Worm (Caenorhabditis elegans) whole organism, young adult: Measurements from ENCODE around the gene C05E4.7.

Experiments used
- B0019.2 ChIP-seq: fragments of 200-800 bp; sonication (Bioruptor generic); conservative IDR thresholded peaks from 2 replicates; pipeline ENCODE4 v1.3.6; 2022; ENCODE audit warnings: missing genetic modification reagents, missing genetic modification characterization, missing compliant biosample characterization
- B0035.1 ChIP-seq: sonication (generic microtip); optimal IDR thresholded peaks from 2 replicates; lab custom pipeline; 2016; ENCODE audit warnings: missing genetic modification characterization, mild to moderate bottlenecking, missing compliant biosample characterization, missing genotype, missing genetic modification reagents
- F10E7.11 ChIP-seq: sonication (generic microtip); optimal IDR thresholded peaks from 2 replicates; lab custom pipeline; 2017; ENCODE audit warnings: mild to moderate bottlenecking, missing genetic modification characterization, moderate library complexity, missing compliant biosample characterization
- F57C9.4 ChIP-seq: sonication (generic microtip); optimal IDR thresholded peaks from 2 replicates; lab custom pipeline; 2017; ENCODE audit warnings: mild to moderate bottlenecking, missing genetic modification characterization, missing compliant biosample characterization
- Y53G8AR.9 ChIP-seq: fragments of 200-800 bp; sonication (Bioruptor generic); conservative IDR thresholded peaks from 2 replicates; pipeline ENCODE4 v1.3.6; 2022; ENCODE audit warnings: missing genetic modification reagents, missing genetic modification characterization, missing compliant biosample characterization
- Y79H2A.3 ChIP-seq: fragments of 200-800 bp; sonication (Bioruptor generic); conservative IDR thresholded peaks from 2 replicates; pipeline ENCODE4 v1.3.6; 2022; ENCODE audit warnings: missing genetic modification reagents, missing genetic modification characterization, missing compliant biosample characterization
- ZK185.1 ChIP-seq: sonication (generic microtip); optimal IDR thresholded peaks from 2 replicates; lab custom pipeline; 2016; ENCODE audit warnings: mild to moderate bottlenecking, missing genetic modification characterization, missing compliant biosample characterization; ENCODE audit not compliant: poor library complexity, severe bottlenecking
- aptf-2 ChIP-seq: fragments of 200-800 bp; sonication (Bioruptor generic); conservative IDR thresholded peaks from 2 replicates; pipeline ENCODE4 v1.3.6; 2022; ENCODE audit warnings: missing genetic modification reagents, missing genetic modification characterization, missing compliant biosample characterization
- aptf-3 ChIP-seq: fragments of 200-800 bp; sonication (Bioruptor generic); IDR thresholded peaks from 2 replicates; pipeline ENCODE4 v1.3.6; 2022; ENCODE audit warnings: missing genetic modification characterization, missing compliant biosample characterization
- atf-7 ChIP-seq: sonication (generic microtip); optimal IDR thresholded peaks from 2 replicates; lab custom pipeline; 2017; ENCODE audit warnings: mild to moderate bottlenecking, missing genetic modification characterization, missing compliant biosample characterization
- attf-6 ChIP-seq: fragments of 200-800 bp; sonication (Bioruptor generic); IDR thresholded peaks from 2 replicates; pipeline ENCODE4 v1.3.6; 2022; ENCODE audit warnings: missing genetic modification reagents, missing genetic modification characterization, missing compliant biosample characterization
- ccch-3 ChIP-seq: fragments of 200-800 bp; sonication (Bioruptor generic); optimal IDR thresholded peaks from 2 replicates; lab custom pipeline; 2018; ENCODE audit warnings: mild to moderate bottlenecking, missing genetic modification characterization, missing compliant biosample characterization
- ceh-27 ChIP-seq: fragments of 200-800 bp; sonication (Bioruptor generic); optimal IDR thresholded peaks from 2 replicates; lab custom pipeline; 2018; ENCODE audit warnings: mild to moderate bottlenecking, missing genetic modification characterization, moderate library complexity, missing compliant biosample characterization
- ceh-40 ChIP-seq: fragments of 200-800 bp; sonication (Bioruptor generic); IDR thresholded peaks from 2 replicates; pipeline ENCODE4 v1.3.6; 2022; ENCODE audit warnings: missing genetic modification characterization, missing compliant biosample characterization
- ceh-58 ChIP-seq: fragments of 200-800 bp; sonication (Bioruptor generic); IDR thresholded peaks from 2 replicates; pipeline ENCODE4 v1.3.6; 2022; ENCODE audit warnings: missing genetic modification characterization, missing compliant biosample characterization
- die-1 ChIP-seq: sonication (generic microtip); optimal IDR thresholded peaks from 2 replicates; lab custom pipeline; 2016; ENCODE audit warnings: missing genotype, mild to moderate bottlenecking, missing genetic modification characterization, missing compliant biosample characterization
- ets-4 ChIP-seq: fragments of 200-800 bp; sonication (Bioruptor generic); optimal IDR thresholded peaks from 2 replicates; lab custom pipeline; 2018; ENCODE audit warnings: mild to moderate bottlenecking, missing genetic modification characterization, missing compliant biosample characterization
- hmg-20 ChIP-seq: fragments of 200-800 bp; sonication (Bioruptor generic); IDR thresholded peaks from 2 replicates; pipeline ENCODE4 v1.3.6; 2022; ENCODE audit warnings: missing genetic modification reagents, missing genetic modification characterization, missing compliant biosample characterization
- lin-54 ChIP-seq: fragments of 200-800 bp; sonication (Bioruptor generic); optimal IDR thresholded peaks from 2 replicates; lab custom pipeline; 2018; ENCODE audit warnings: mild to moderate bottlenecking, missing genetic modification characterization, missing compliant biosample characterization
- lir-1 ChIP-seq: fragments of 200-800 bp; sonication (Bioruptor generic); conservative IDR thresholded peaks from 2 replicates; pipeline ENCODE4 v1.3.6; 2022; ENCODE audit warnings: missing genetic modification reagents, missing genetic modification characterization, missing compliant biosample characterization
- lsl-1 ChIP-seq: fragments of 200-800 bp; sonication (Bioruptor generic); optimal IDR thresholded peaks from 2 replicates; lab custom pipeline; 2018; ENCODE audit warnings: mild to moderate bottlenecking, missing genetic modification characterization, moderate library complexity, missing compliant biosample characterization
- madf-3 ChIP-seq: fragments of 200-800 bp; sonication (Bioruptor generic); IDR thresholded peaks from 2 replicates; pipeline ENCODE4 v1.3.6; 2022; ENCODE audit warnings: missing genetic modification reagents, missing genetic modification characterization, missing compliant biosample characterization
- madf-6 ChIP-seq: fragments of 200-800 bp; sonication (Bioruptor generic); IDR thresholded peaks from 2 replicates; pipeline ENCODE4 v1.3.6; 2022; ENCODE audit warnings: missing genetic modification reagents, missing genetic modification characterization, missing compliant biosample characterization
- nhr-179 ChIP-seq: sonication (generic microtip); optimal IDR thresholded peaks from 2 replicates; lab custom pipeline; 2016; ENCODE audit warnings: mild to moderate bottlenecking, missing genetic modification characterization, missing compliant biosample characterization
- nhr-80 ChIP-seq: sonication (generic microtip); optimal IDR thresholded peaks from 2 replicates; lab custom pipeline; 2016; ENCODE audit warnings: missing genetic modification characterization, missing compliant biosample characterization
- pha-4 ChIP-seq: fragments of 150-350 bp; sonication (generic microtip); optimal IDR thresholded peaks from 2 replicates; lab custom pipeline; 2014; ENCODE audit warnings: missing biosample characterization, missing genetic modification reagents, missing genetic modification characterization
- rec-8 ChIP-seq, 2 experiments: sonication (generic microtip); optimal IDR thresholded peaks; 2 replicates each; lab custom pipeline; 2016; ENCODE audit warnings: mild to moderate bottlenecking in 2 of 2, missing genetic modification characterization in 2 of 2, missing genetic modification reagents in 2 of 2, missing genotype in 2 of 2, missing biosample characterization in 1 of 2, missing compliant biosample characterization in 1 of 2, moderate library complexity in 1 of 2
- repo-1 ChIP-seq: sonication (generic microtip); optimal IDR thresholded peaks from 2 replicates; lab custom pipeline; 2017; ENCODE audit warnings: mild to moderate bottlenecking, missing genetic modification characterization, missing compliant biosample characterization
- snpc-1.1 ChIP-seq: sonication (generic microtip); optimal IDR thresholded peaks from 2 replicates; lab custom pipeline; 2017; ENCODE audit warnings: missing genetic modification characterization, mild to moderate bottlenecking, missing compliant biosample characterization, antibody characterized with exemption, moderate library complexity, missing genotype, missing genetic modification reagents; ENCODE audit not compliant: insufficient read depth
- somi-1 ChIP-seq: fragments of 200-800 bp; sonication (Bioruptor generic); optimal IDR thresholded peaks from 2 replicates; lab custom pipeline; 2018; ENCODE audit warnings: mild to moderate bottlenecking, missing genetic modification characterization, missing compliant biosample characterization
- unc-62 ChIP-seq: fragments of 150-350 bp; optimal IDR thresholded peaks from 2 replicates; lab custom pipeline; 2014; ENCODE audit warnings: missing biosample characterization, missing genetic modification reagents, missing genetic modification characterization
- ztf-25 ChIP-seq: fragments of 200-800 bp; sonication (Bioruptor generic); IDR thresholded peaks from 2 replicates; pipeline ENCODE4 v1.3.6; 2022; ENCODE audit warnings: missing genetic modification reagents, missing genetic modification characterization, missing compliant biosample characterization

C05E4.7 gene

ce11 chrV:752679-753333 lies 10.9 kb downstream of the C05E4.7 start, which contains the start of the genes str-262 and srp-1 (continued):
- TF ChIP-seq Y79H2A.3 (GFP tag; lab: Robert Waterston, UW): no peak

DNA sequence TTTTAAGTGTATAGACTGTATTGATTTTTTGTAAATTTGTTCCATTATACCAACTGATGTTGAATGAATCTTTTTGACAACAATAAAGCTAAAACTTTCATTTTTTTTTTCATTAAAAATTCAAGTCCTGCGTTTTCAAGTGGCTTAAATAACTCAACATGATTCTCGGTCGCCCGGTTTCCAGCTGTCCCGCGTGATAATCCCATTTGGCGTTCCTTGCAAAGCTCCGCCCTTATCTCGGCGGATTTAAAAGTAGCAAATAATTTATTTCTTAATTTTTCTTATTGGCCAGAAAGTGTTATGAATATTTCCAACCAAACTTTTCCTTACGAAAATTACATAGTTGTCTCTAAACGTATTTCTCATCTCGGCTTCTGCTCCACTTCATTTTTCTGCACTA lies 14.2 kb downstream of the C05E4.7 start, which contains the start of gene str-20:
Gene str-20, plus strand, starts transcription at position 301 of the 400 bp plus-strand sequence.
- TF ChIP-seq ceh-58 (GFP tag; lab: Robert Waterston, UW): no peak
- no peak for TF ChIP-seq repo-1 (tag; lab: Kevin White, UChicago)
- TF ChIP-seq nhr-179 (tag; lab: Kevin White, UChicago): no peak
- no peak for TF ChIP-seq lsl-1 (GFP tag; lab: Kevin White, UChicago)
- TF ChIP-seq atf-7 (tag; lab: Kevin White, UChicago): no peak
- no peak for TF ChIP-seq ccch-3 (GFP tag; lab: Kevin White, UChicago)
- TF ChIP-seq aptf-3 (GFP tag; lab: Robert Waterston, UW): no peak
- TF ChIP-seq madf-6 (GFP tag; lab: Robert Waterston, UW): no peak
- TF ChIP-seq lin-54: no peak

DNA sequence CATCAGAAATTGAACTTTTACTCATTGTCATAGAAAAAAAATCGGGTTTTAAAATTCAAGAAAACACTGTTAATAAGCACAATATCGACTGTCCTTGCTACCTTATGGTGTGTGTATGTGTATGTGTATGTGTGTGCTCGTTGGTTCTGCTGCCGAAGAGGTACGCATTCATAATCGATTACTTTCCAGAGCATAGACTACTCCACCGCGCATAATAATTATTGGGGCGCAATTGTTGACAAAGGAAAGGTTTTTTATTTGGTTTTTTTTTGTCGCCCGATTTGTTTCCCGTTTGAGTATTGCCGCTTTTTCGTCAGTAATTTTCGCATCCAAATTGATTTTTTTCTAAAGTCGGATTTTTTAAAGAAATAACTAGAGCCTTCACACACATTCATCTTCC lies 19.3 kb downstream of the C05E4.7 start, which contains the start of gene C05E4.15:
Gene C05E4.15, minus strand, starts transcription at position 101 of the 400 bp plus-strand sequence.
- TF ChIP-seq B0035.1 (tag; lab: Kevin White, UChicago) (no peak), ceh-27 (GFP tag; lab: Kevin White, UChicago) (no peak), die-1 (tag; lab: Kevin White, UChicago) (no peak), snpc-1.1 (no peak), madf-6 (GFP tag; lab: Robert Waterston, UW) (no peak)

- no peak for TF ChIP-seq ets-4 (GFP tag; lab: Kevin White, UChicago)
- TF ChIP-seq, all 124 proteins: peak for 0
Measured at ce11 chrV:761882-762281, 20.0 kb downstream of the C05E4.7 start, which contains the start of gene C05E4.12. Gene C05E4.12, minus strand, starts transcription at chrV:761982.

- TF ChIP-seq Y53G8AR.9 (GFP tag; lab: Robert Waterston, UW) (no peak), nhr-179 (tag; lab: Kevin White, UChicago) (no peak), ztf-25 (no peak), lir-1 (GFP tag; lab: Robert Waterston, UW) (no peak), F10E7.11 (tag; lab: Kevin White, UChicago) (no peak), rec-8 (tag; optimal IDR thresholded peaks at IDR 0.05; lab: Kevin White, UChicago) (no peak), pha-4 (tag; lab: Kevin White, UChicago) (no peak), unc-62 (GFP tag; lab: Kevin White, UChicago) (no peak), B0019.2 (GFP tag; lab: Robert Waterston, UW) (no peak), aptf-2 (no peak), hmg-20 (GFP tag; lab: Robert Waterston, UW) (no peak), nhr-80 (tag; lab: Kevin White, UChicago) (no peak), attf-6 (GFP tag; lab: Robert Waterston, UW) (no peak), madf-3 (GFP tag; lab: Robert Waterston, UW) (no peak), ceh-40 (GFP tag; lab: Robert Waterston, UW) (no peak), F57C9.4 (no peak), somi-1 (GFP tag; lab: Kevin White, UChicago) (no peak), ZK185.1 (tag; lab: Kevin White, UChicago) (no peak)
Measured at ce11 chrV:762340-762739, 20.4 kb downstream of the C05E4.7 start, which contains the start of gene srp-2. Gene srp-2, plus strand, starts transcription at chrV:762640.
